Worm (Caenorhabditis elegans) whole organism, L1 larva: Measurements from ENCODE around the gene gst-23.

Experiments
- blmp-1 ChIP-seq: fragments of 150-350 bp; optimal IDR thresholded peaks from 2 replicates; lab custom pipeline; 2014; ENCODE audit warnings: missing biosample characterization, missing genetic modification characterization
- fos-1 ChIP-seq: fragments of 150-350 bp; optimal IDR thresholded peaks from 2 replicates; lab custom pipeline; 2014; ENCODE audit warnings: missing biosample characterization, missing genetic modification characterization
- lin-15B ChIP-seq: fragments of 150-350 bp; sonication (generic microtip); optimal IDR thresholded peaks from 3 replicates; lab custom pipeline; 2014; ENCODE audit warnings: missing biosample characterization, missing genetic modification characterization
- nhr-11 ChIP-seq: fragments of 150-350 bp; optimal IDR thresholded peaks from 2 replicates; lab custom pipeline; 2014; ENCODE audit warnings: missing biosample characterization, missing genetic modification characterization
- nhr-76 ChIP-seq: sonication (generic microtip); optimal IDR thresholded peaks from 2 replicates; lab custom pipeline; 2017; ENCODE audit warnings: missing biosample characterization, missing genetic modification characterization
- nhr-84 ChIP-seq: sonication (generic microtip); optimal IDR thresholded peaks from 2 replicates; lab custom pipeline; 2017; ENCODE audit warnings: missing biosample characterization, missing genetic modification characterization
- pqm-1 ChIP-seq: sonication (generic microtip); optimal IDR thresholded peaks from 3 replicates; lab custom pipeline; 2017; ENCODE audit warnings: missing biosample characterization, missing genetic modification characterization

DNA sequence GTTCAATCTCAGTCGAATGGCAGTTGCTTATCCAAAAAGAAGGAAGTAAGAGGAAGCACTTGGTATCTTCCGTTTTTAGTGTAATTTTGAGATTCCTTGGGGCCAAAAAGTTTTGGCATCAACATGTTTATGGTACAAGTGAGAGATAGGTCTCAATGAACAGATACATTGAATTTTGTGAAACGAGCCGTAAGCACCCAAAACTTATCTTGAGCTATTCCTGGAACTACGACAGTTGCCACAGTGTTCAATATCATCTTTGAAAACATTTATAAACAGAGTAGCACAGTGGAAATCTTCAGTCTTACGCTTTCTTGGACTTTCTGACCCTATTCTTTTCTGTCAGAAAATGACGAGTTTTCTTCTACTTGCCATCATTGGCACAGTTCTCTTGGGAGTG is 31.9 kb downstream of the gst-23 start, which contains the start of gene T28A11.3:
- TF ChIP-seq nhr-76 (tag; lab: Kevin White, UChicago) = no peak
- no peak for TF ChIP-seq nhr-11
- TF ChIP-seq lin-15B = no peak
- TF ChIP-seq fos-1 (tag; lab: Kevin White, UChicago) = no peak
- no peak for TF ChIP-seq nhr-84 (tag; lab: Kevin White, UChicago)
- no peak for TF ChIP-seq blmp-1 (tag; lab: Kevin White, UChicago)
- no peak for TF ChIP-seq pqm-1 (tag; lab: Kevin White, UChicago)
